Worm (Caenorhabditis elegans): ENCODE measurements around the gene ncx-7.

Gene ncx-7

ce11 chrIII:9745333-9745897 lies 25.3 kb upstream of the ncx-7 start (continued):
- TF ChIP-seq hrde-1 (tag; optimal IDR thresholded peaks at IDR 0.05; ENCODE audit: borderline replicate concordance) (peak; percentile 5), gei-17 (GFP tag; optimal IDR thresholded peaks at IDR 0.05) (no peak), madf-10 (tag; optimal IDR thresholded peaks at IDR 0.05) (no peak), snpc-1.3 (tag; optimal IDR thresholded peaks at IDR 0.05; ENCODE audit: insufficient read depth) (no peak)

ce11 chrIII:9744525-9744924 lies 24.4 kb upstream of the ncx-7 start:
- no peak for TF ChIP-seq rcor-1 (GFP tag; IDR thresholded peaks at IDR 0.05)

ce11 chrIII:9743239-9743638 lies 23.1 kb upstream of the ncx-7 start, which contains the start of gene T05G5.1:
Gene T05G5.1 (minus strand): TSS chrIII:9743339.
- no peak for TF ChIP-seq B0336.3 (GFP tag; IDR thresholded peaks at IDR 0.05)
- no peak for TF ChIP-seq ztf-6 (GFP tag; IDR thresholded peaks at IDR 0.05)

ce11 chrIII:9741985-9742384 lies 21.9 kb upstream of the ncx-7 start:
- no peak for TF ChIP-seq F57C9.4 (tag; optimal IDR thresholded peaks at IDR 0.05)
- peak; percentile 57; the same call in 1 of the 2 replicates for TF ChIP-seq hmg-1.2 (GFP tag; IDR thresholded peaks at IDR 0.05)

ce11 chrIII:9740663-9741062 lies 20.6 kb upstream of the ncx-7 start:
- peak; percentile 42; the same call in 1 of the 2 replicates for TF ChIP-seq hmg-1.2 (GFP tag; IDR thresholded peaks at IDR 0.05)
- no peak for TF ChIP-seq rpc-1 (optimal IDR thresholded peaks at IDR 0.05)
- TF ChIP-seq rpc-1 (tag; optimal IDR thresholded peaks at IDR 0.05) = no peak

ce11 chrIII:9738954-9739353 lies 18.9 kb upstream of the ncx-7 start, which contains the start of gene hlh-4:
Gene hlh-4 (minus strand): TSS chrIII:9739054.
- no peak for TF ChIP-seq ZK185.1 (tag; optimal IDR thresholded peaks at IDR 0.05; ENCODE audit: poor library complexity, severe bottlenecking)
- TF ChIP-seq lin-54 (GFP tag; optimal IDR thresholded peaks at IDR 0.05) = no peak
- TF ChIP-seq nhr-80 (tag; optimal IDR thresholded peaks at IDR 0.05) = no peak
- TF ChIP-seq hlh-26 (GFP tag; conservative IDR thresholded peaks at IDR 0.05) = no peak
- no peak for TF ChIP-seq repo-1 (tag; optimal IDR thresholded peaks at IDR 0.05)
- TF ChIP-seq rec-8 (tag; optimal IDR thresholded peaks at IDR 0.05) = no peak
- TF ChIP-seq hrde-1 (tag; optimal IDR thresholded peaks at IDR 0.05; ENCODE audit: borderline replicate concordance) = no peak
- TF ChIP-seq ets-4 (GFP tag; optimal IDR thresholded peaks at IDR 0.05) = no peak
- TF ChIP-seq athp-1 (tag; optimal IDR thresholded peaks at IDR 0.05) = no peak
- TF ChIP-seq ceh-58 (GFP tag; IDR thresholded peaks at IDR 0.05) = no peak
- TF ChIP-seq hsf-1 (GFP tag; IDR thresholded peaks at IDR 0.05) = no peak
- no peak for TF ChIP-seq zim-3 (tag; optimal IDR thresholded peaks at IDR 0.05)
- TF ChIP-seq F39B2.1 (GFP tag; IDR thresholded peaks at IDR 0.05) = no peak
- no peak for TF ChIP-seq ztf-3 (GFP tag; optimal IDR thresholded peaks at IDR 0.05)
- TF ChIP-seq sdz-38 (tag; optimal IDR thresholded peaks at IDR 0.05) = no peak
- TF ChIP-seq xnd-1 (tag; optimal IDR thresholded peaks at IDR 0.05) = no peak
- TF ChIP-seq nfya-2 (GFP tag; IDR thresholded peaks at IDR 0.05) = no peak

ce11 chrIII:9735857-9736256 lies 15.8 kb upstream of the ncx-7 start, which contains the start of gene dao-6:
Gene dao-6 (minus strand): TSS chrIII:9736201.
- TF ChIP-seq D2030.7 (GFP tag; IDR thresholded peaks at IDR 0.05) (no peak), hmg-20 (GFP tag; IDR thresholded peaks at IDR 0.05) (no peak), lin-26 (GFP tag; IDR thresholded peaks at IDR 0.05) (no peak), madf-10 (tag; optimal IDR thresholded peaks at IDR 0.05) (no peak), ceh-79 (tag; optimal IDR thresholded peaks at IDR 0.05) (no peak), Y56A3A.18 (GFP tag; IDR thresholded peaks at IDR 0.05) (no peak), repo-1 (tag; optimal IDR thresholded peaks at IDR 0.05) (no peak), egrh-3 (GFP tag; IDR thresholded peaks at IDR 0.05) (no peak), Y53F4B.3 (GFP tag; IDR thresholded peaks at IDR 0.05) (no peak), unc-130 (GFP tag; optimal IDR thresholded peaks at IDR 0.05) (no peak), nhr-179 (tag; optimal IDR thresholded peaks at IDR 0.05) (no peak), Y79H2A.3 (GFP tag; conservative IDR thresholded peaks at IDR 0.05) (no peak), madf-6 (GFP tag; IDR thresholded peaks at IDR 0.05) (no peak), ztf-18 (tag; optimal IDR thresholded peaks at IDR 0.05) (no peak), attf-3 (GFP tag; conservative IDR thresholded peaks at IDR 0.05) (no peak)

All from whole organism, young adult.